Fruit fly (Drosophila melanogaster): ENCODE data around the gene SAK.

Gene SAK

dm6 chr3L:21462860-21463259 lies 52.8 kb downstream of the SAK start (continued):
- TF ChIP-seq zen (tag; optimal IDR thresholded peaks at IDR 0.05) (peak; percentile 15), gem (tag; optimal IDR thresholded peaks at IDR 0.05) (peak; percentile 57), Hr51 (GFP tag; optimal IDR thresholded peaks at IDR 0.05) (no peak), CG11504 (tag; optimal IDR thresholded peaks at IDR 0.05) (peak; percentile 46), sc (optimal IDR thresholded peaks at IDR 0.05) (no peak), sc (GFP tag; optimal IDR thresholded peaks at IDR 0.05) (peak; percentile 43), CG15696 (tag; optimal IDR thresholded peaks at IDR 0.05) (peak; percentile 49), CG4404 (GFP tag; IDR thresholded peaks at IDR 0.05) (peak; percentile 49; the same call in 1 of the 2 replicates), D19A (tag; optimal IDR thresholded peaks at IDR 0.05) (peak; percentile 14), CG17361 (GFP tag; IDR thresholded peaks at IDR 0.05) (peak; percentile 73), grn (GFP tag; optimal IDR thresholded peaks at IDR 0.05) (no peak), ash1 (GFP tag; optimal IDR thresholded peaks at IDR 0.05) (no peak), dimm (GFP tag; IDR thresholded peaks at IDR 0.05) (no peak), Jarid2 (GFP tag; optimal IDR thresholded peaks at IDR 0.05) (peak; percentile 23), CG33557 (GFP tag; optimal IDR thresholded peaks at IDR 0.05) (peak; percentile 10), dmrt11E (tag; optimal IDR thresholded peaks at IDR 0.05) (peak; percentile 70), CG18262 (tag; optimal IDR thresholded peaks at IDR 0.05) (peak; percentile 73), NFAT (GFP tag; IDR thresholded peaks at IDR 0.05) (no peak), CG14710 (tag; optimal IDR thresholded peaks at IDR 0.05) (peak; percentile 59), CG2678 (tag; optimal IDR thresholded peaks at IDR 0.05) (peak; percentile 24), ap (GFP tag; IDR thresholded peaks at IDR 0.05) (no peak), Eip74EF (GFP tag; optimal IDR thresholded peaks at IDR 0.05) (no peak), HLH4C (GFP tag; IDR thresholded peaks at IDR 0.05; ENCODE audit: partially characterized antibody) (no peak), az2 (GFP tag; optimal IDR thresholded peaks at IDR 0.05) (peak; percentile 27), CoRest (tag; optimal IDR thresholded peaks at IDR 0.05) (peak; percentile 22), CG10979 (tag; optimal IDR thresholded peaks at IDR 0.05) (peak; percentile 59), CG1792 (GFP tag; optimal IDR thresholded peaks at IDR 0.05) (no peak), CG17829 (tag; optimal IDR thresholded peaks at IDR 0.05) (peak; percentile 45), Fer2 (tag; optimal IDR thresholded peaks at IDR 0.05) (no peak), trem (tag; optimal IDR thresholded peaks at IDR 0.05) (peak; percentile 10), CG9727 (GFP tag; optimal IDR thresholded peaks at IDR 0.05) (peak; percentile 71), CG12659 (GFP tag; optimal IDR thresholded peaks at IDR 0.05) (no peak), Lpt (GFP tag; optimal IDR thresholded peaks at IDR 0.05) (no peak), CG8388 (GFP tag; optimal IDR thresholded peaks at IDR 0.05) (peak; percentile 23), lola (GFP tag; optimal IDR thresholded peaks at IDR 0.05) (peak in 1 of 3 experiments; percentile 75), CG10462 (GFP tag; optimal IDR thresholded peaks at IDR 0.05) (no peak), C15 (GFP tag; IDR thresholded peaks at IDR 0.05) (no peak)

Data from whole organism, embryonic.